Fruit fly (Drosophila melanogaster) whole organism, embryonic: Measurements from ENCODE around the gene Rip11.
A peak's percentile ranks its signal among the peaks of the same experiment; 100 is the strongest.

Experiments
- Antp ChIP-seq: fragments of 200-800 bp; sonication (Bioruptor generic); optimal IDR thresholded peaks from 3 replicates; lab custom pipeline; 2016; ENCODE audit warnings: missing biosample characterization, missing genetic modification characterization
- Atf3 ChIP-seq: fragments of 200-800 bp; sonication (Bioruptor generic); optimal IDR thresholded peaks from 3 replicates; lab custom pipeline; 2016; ENCODE audit warnings: missing biosample characterization, missing genetic modification characterization
- Atf6 ChIP-seq: fragments of 200-800 bp; sonication (Bioruptor generic); IDR thresholded peaks from 2 replicates; pipeline ENCODE4 v1.3.6; 2022; ENCODE audit warnings: missing biosample characterization, missing genetic modification characterization
- CG10209 ChIP-seq: fragments of 200-800 bp; sonication (Bioruptor generic); optimal IDR thresholded peaks from 3 replicates; lab custom pipeline; 2017; ENCODE audit warnings: missing biosample characterization, mild to moderate bottlenecking, missing genetic modification characterization, missing genetic modification reagents
- CG10565 ChIP-seq: fragments of 200-800 bp; sonication (Bioruptor generic); optimal IDR thresholded peaks from 3 replicates; lab custom pipeline; 2016; ENCODE audit warnings: missing biosample characterization, mild to moderate bottlenecking, missing genetic modification characterization
- CG10654 ChIP-seq: fragments of 200-800 bp; sonication (Bioruptor generic); optimal IDR thresholded peaks from 2 replicates; lab custom pipeline; 2016; ENCODE audit warnings: missing biosample characterization, missing genetic modification characterization
- CG12391 ChIP-seq: fragments of 200-800 bp; sonication (Bioruptor generic); optimal IDR thresholded peaks from 3 replicates; lab custom pipeline; 2018; ENCODE audit warnings: missing biosample characterization, mild to moderate bottlenecking, missing genetic modification characterization, moderate library complexity
- CG15514 ChIP-seq: fragments of 200-800 bp; sonication (Bioruptor generic); optimal IDR thresholded peaks from 3 replicates; lab custom pipeline; 2017; ENCODE audit warnings: missing biosample characterization, missing genetic modification characterization, mild to moderate bottlenecking, moderate library complexity, missing genetic modification reagents
- CG2129 ChIP-seq: fragments of 200-800 bp; sonication (Bioruptor generic); IDR thresholded peaks from 2 replicates; pipeline ENCODE4 v1.3.6; 2022; ENCODE audit warnings: missing biosample characterization, missing genetic modification characterization; ENCODE audit not compliant: partially characterized antibody
- CG2712 ChIP-seq: fragments of 200-800 bp; optimal IDR thresholded peaks from 3 replicates; lab custom pipeline; 2019; ENCODE audit warnings: missing biosample characterization, mild to moderate bottlenecking, missing genetic modification characterization, moderate library complexity
- CG33213 ChIP-seq: fragments of 200-800 bp; sonication (Bioruptor generic); optimal IDR thresholded peaks from 3 replicates; lab custom pipeline; 2016; ENCODE audit warnings: missing biosample characterization, missing genetic modification characterization
- CG3838 ChIP-seq: fragments of 200-800 bp; sonication (Bioruptor generic); optimal IDR thresholded peaks from 3 replicates; lab custom pipeline; 2016; ENCODE audit warnings: missing biosample characterization, missing genetic modification characterization
- CG4424 ChIP-seq: fragments of 200-800 bp; sonication (Bioruptor generic); optimal IDR thresholded peaks from 3 replicates; lab custom pipeline; 2016; ENCODE audit warnings: missing biosample characterization, missing genetic modification characterization
- CG6683 ChIP-seq: fragments of 200-800 bp; sonication (Bioruptor generic); optimal IDR thresholded peaks from 2 replicates; lab custom pipeline; 2017; ENCODE audit warnings: missing biosample characterization, mild to moderate bottlenecking, missing genetic modification characterization, missing genetic modification reagents
- CG9437 ChIP-seq: fragments of 200-800 bp; sonication (Bioruptor generic); optimal IDR thresholded peaks from 2 replicates; lab custom pipeline; 2018; ENCODE audit warnings: missing biosample characterization, mild to moderate bottlenecking, missing genetic modification characterization
- CG9932 ChIP-seq: fragments of 200-800 bp; sonication (Bioruptor generic); IDR thresholded peaks from 2 replicates; pipeline ENCODE4 v1.3.6; 2022; ENCODE audit warnings: missing biosample characterization, missing genetic modification characterization
- D19B ChIP-seq: fragments of 200-800 bp; sonication (Bioruptor generic); optimal IDR thresholded peaks from 2 replicates; lab custom pipeline; 2017; ENCODE audit warnings: missing biosample characterization, mild to moderate bottlenecking, missing genetic modification characterization
- Dfd ChIP-seq, 2 experiments: fragments of >200 bp; optimal IDR thresholded peaks; 2 replicates each; lab custom pipeline; 2017; ENCODE audit warnings: missing biosample characterization in 2 of 2, missing genetic modification characterization in 2 of 2
- Hand ChIP-seq: fragments of 200-800 bp; sonication (Bioruptor generic); optimal IDR thresholded peaks from 2 replicates; lab custom pipeline; 2017; ENCODE audit warnings: mild to moderate bottlenecking, missing biosample characterization, missing genetic modification reagents, missing genetic modification characterization
- NK7.1 ChIP-seq: fragments of 200-800 bp; sonication (Bioruptor generic); optimal IDR thresholded peaks from 3 replicates; lab custom pipeline; 2016; ENCODE audit warnings: missing biosample characterization, missing genetic modification characterization
- Neu2 ChIP-seq: fragments of 200-800 bp; sonication (Bioruptor generic); optimal IDR thresholded peaks from 3 replicates; lab custom pipeline; 2016; ENCODE audit warnings: missing biosample characterization, missing genetic modification characterization, borderline replicate concordance
- Nf-YC ChIP-seq: fragments of 200-800 bp; optimal IDR thresholded peaks from 3 replicates; lab custom pipeline; 2019; ENCODE audit warnings: missing biosample characterization, mild to moderate bottlenecking, missing genetic modification characterization, moderate library complexity
- Opbp ChIP-seq: fragments of 200-800 bp; sonication (Bioruptor generic); IDR thresholded peaks from 3 replicates; pipeline ENCODE4 v1.3.6; 2022; ENCODE audit warnings: missing biosample characterization, missing genetic modification characterization; ENCODE audit not compliant: partially characterized antibody
- Pdp1 ChIP-seq, 2 experiments: fragments of 200-800 bp; sonication (Bioruptor generic); optimal IDR thresholded peaks; 3 replicates each; lab custom pipeline; 2016; ENCODE audit warnings: missing biosample characterization in 2 of 2, missing genetic modification characterization in 2 of 2, mild to moderate bottlenecking in 1 of 2, moderate library complexity in 1 of 2
- Rfx ChIP-seq: fragments of 200-800 bp; sonication (Bioruptor generic); IDR thresholded peaks from 2 replicates; pipeline ENCODE4 v1.3.6; 2022; ENCODE audit warnings: missing biosample characterization, missing genetic modification characterization
- Scr ChIP-seq: fragments of 200-800 bp; sonication (Bioruptor generic); IDR thresholded peaks from 2 replicates; pipeline ENCODE4 v1.3.6; 2022; ENCODE audit warnings: missing biosample characterization, missing genetic modification characterization; ENCODE audit not compliant: partially characterized antibody
- Sry-δ ChIP-seq: fragments of 200-800 bp; sonication (Bioruptor generic); optimal IDR thresholded peaks from 2 replicates; lab custom pipeline; 2016; ENCODE audit warnings: missing biosample characterization, missing genetic modification characterization
- ab ChIP-seq: fragments of 200-800 bp; sonication (Bioruptor generic); optimal IDR thresholded peaks from 2 replicates; lab custom pipeline; 2016; ENCODE audit warnings: missing biosample characterization, missing genetic modification characterization
- ara ChIP-seq: fragments of 200-800 bp; sonication (Bioruptor generic); IDR thresholded peaks from 2 replicates; pipeline ENCODE4 v1.3.6; 2022; ENCODE audit warnings: missing biosample characterization, missing genetic modification characterization
- bowl ChIP-seq: fragments of 200-800 bp; sonication (Bioruptor generic); IDR thresholded peaks from 2 replicates; pipeline ENCODE4 v1.3.6; 2022; ENCODE audit warnings: missing biosample characterization, missing genetic modification characterization
- ci ChIP-seq: fragments of 200-800 bp; sonication (Bioruptor generic); IDR thresholded peaks from 3 replicates; pipeline ENCODE4 v1.3.6; 2022; ENCODE audit warnings: missing biosample characterization, missing genetic modification characterization
- dan ChIP-seq: fragments of 200-800 bp; sonication (Bioruptor generic); IDR thresholded peaks from 2 replicates; pipeline ENCODE4 v1.3.6; 2022; ENCODE audit warnings: missing biosample characterization, missing genetic modification characterization
- dm ChIP-seq: fragments of 200-800 bp; sonication (Bioruptor generic); optimal IDR thresholded peaks from 3 replicates; lab custom pipeline; 2016; ENCODE audit warnings: missing biosample characterization, missing genetic modification characterization
- dmrt99B ChIP-seq: fragments of 200-800 bp; sonication (Bioruptor generic); optimal IDR thresholded peaks from 2 replicates; lab custom pipeline; 2018; ENCODE audit warnings: missing biosample characterization, mild to moderate bottlenecking, missing genetic modification characterization, moderate library complexity
- dpn ChIP-seq, 2 experiments: fragments of 200-800 bp; sonication (Bioruptor generic); optimal IDR thresholded peaks; 3 replicates each; lab custom pipeline; 2016; ENCODE audit warnings: missing biosample characterization in 2 of 2, missing genetic modification characterization in 2 of 2
- ftz-f1 ChIP-seq: fragments of 200-800 bp; sonication (Bioruptor generic); optimal IDR thresholded peaks from 2 replicates; lab custom pipeline; 2016; ENCODE audit warnings: missing biosample characterization, missing genetic modification characterization
- grau ChIP-seq: fragments of 200-800 bp; optimal IDR thresholded peaks from 3 replicates; lab custom pipeline; 2019; ENCODE audit warnings: missing biosample characterization, mild to moderate bottlenecking, missing genetic modification characterization, moderate library complexity
- gro ChIP-seq: fragments of 200-800 bp; sonication (Bioruptor generic); optimal IDR thresholded peaks from 2 replicates; lab custom pipeline; 2016; ENCODE audit warnings: missing biosample characterization, missing genetic modification characterization
- ind ChIP-seq: fragments of 200-800 bp; sonication (Bioruptor generic); optimal IDR thresholded peaks from 3 replicates; lab custom pipeline; 2016; ENCODE audit warnings: missing biosample characterization, missing genetic modification characterization
- jigr1 ChIP-seq: fragments of 200-800 bp; sonication (Bioruptor generic); IDR thresholded peaks from 3 replicates; pipeline ENCODE4 v1.3.6; 2022; ENCODE audit warnings: missing biosample characterization, missing genetic modification characterization
- kah ChIP-seq: fragments of 200-800 bp; sonication (Bioruptor generic); optimal IDR thresholded peaks from 2 replicates; lab custom pipeline; 2018; ENCODE audit warnings: missing biosample characterization, mild to moderate bottlenecking, missing genetic modification characterization
- lab ChIP-seq: fragments of 200-800 bp; sonication (Bioruptor generic); optimal IDR thresholded peaks from 3 replicates; lab custom pipeline; 2017; ENCODE audit warnings: missing biosample characterization, missing genetic modification characterization, mild to moderate bottlenecking, moderate library complexity, missing genetic modification reagents
- pho ChIP-seq: fragments of 200-800 bp; sonication (Bioruptor generic); optimal IDR thresholded peaks from 2 replicates; lab custom pipeline; 2016; ENCODE audit warnings: missing biosample characterization, missing genetic modification characterization
- prd ChIP-seq, 3 experiments: fragments of >200 bp in 2 of 3; fragments of 200-800 bp in 1 of 3; sonication (Bioruptor generic) in 1 of 3; optimal IDR thresholded peaks in 2 of 3; IDR thresholded peaks in 1 of 3; 2 replicates in 2 of 3; 3 replicates in 1 of 3; pipeline versions ENCODE4 v1.3.6 to Lab custom; 2017 to 2022; ENCODE audit warnings: missing biosample characterization in 1 of 3, missing genetic modification characterization in 1 of 3
- repo ChIP-seq: fragments of 200-800 bp; sonication (Bioruptor generic); optimal IDR thresholded peaks from 2 replicates; lab custom pipeline; 2016; ENCODE audit warnings: missing biosample characterization, missing genetic modification characterization
- sisA ChIP-seq: fragments of 200-800 bp; sonication (Bioruptor generic); IDR thresholded peaks from 2 replicates; pipeline ENCODE4 v1.3.6; 2022; ENCODE audit warnings: missing biosample characterization, missing genetic modification characterization
- sna ChIP-seq: fragments of 200-800 bp; sonication (Bioruptor generic); IDR thresholded peaks from 2 replicates; pipeline ENCODE4 v1.3.6; 2022; ENCODE audit warnings: missing biosample characterization, missing genetic modification characterization; ENCODE audit not compliant: partially characterized antibody
- sug ChIP-seq: fragments of 200-800 bp; optimal IDR thresholded peaks from 2 replicates; lab custom pipeline; 2019; ENCODE audit warnings: missing biosample characterization, mild to moderate bottlenecking, missing genetic modification characterization, moderate library complexity
- tap ChIP-seq: fragments of 200-800 bp; optimal IDR thresholded peaks from 3 replicates; lab custom pipeline; 2019; ENCODE audit warnings: missing biosample characterization, mild to moderate bottlenecking, missing genetic modification characterization, moderate library complexity
- tin ChIP-seq: fragments of 200-800 bp; sonication (Bioruptor generic); optimal IDR thresholded peaks from 3 replicates; lab custom pipeline; 2016; ENCODE audit warnings: missing biosample characterization, missing genetic modification characterization
- zen ChIP-seq: fragments of 200-800 bp; sonication (Bioruptor generic); optimal IDR thresholded peaks from 3 replicates; lab custom pipeline; 2018; ENCODE audit warnings: missing biosample characterization, mild to moderate bottlenecking, missing genetic modification characterization, moderate library complexity

The Rip11 gene

dm6 chrX:18657502-18657947, 10.1 kb upstream of the Rip11 start, which contains the start of gene fu (continued):
- TF ChIP-seq Sry-δ (GFP tag; lab: Kevin White, UChicago) (no peak), ci (peak; percentile 39; the same call in 1 of the 3 replicates), sug (tag; lab: Kevin White, UChicago) (peak; percentile 29), CG4424 (no peak), tin (GFP tag; lab: Kevin White, UChicago) (no peak), CG10209 (GFP tag; lab: Kevin White, UChicago) (no peak), Rfx (peak; percentile 23; the same call in 1 of the 2 replicates), sna (GFP tag; lab: Robert Waterston, UW) (no peak), grau (peak; percentile 45), bowl (GFP tag; lab: Robert Waterston, UW) (no peak), ftz-f1 (GFP tag; lab: Kevin White, UChicago) (no peak), repo (GFP tag; lab: Kevin White, UChicago) (no peak), CG15514 (GFP tag; lab: Kevin White, UChicago) (peak; percentile 34), kah (GFP tag; lab: Kevin White, UChicago) (no peak), Neu2 (GFP tag; lab: Kevin White, UChicago) (peak; percentile 99), Nf-YC (tag; lab: Kevin White, UChicago) (peak; percentile 43), pho (GFP tag; lab: Kevin White, UChicago) (no peak), Antp (GFP tag; lab: Kevin White, UChicago) (no peak), Atf6 (GFP tag; lab: Robert Waterston, UW) (no peak), CG3838 (GFP tag; lab: Kevin White, UChicago) (no peak), NK7.1 (GFP tag; lab: Kevin White, UChicago) (no peak), CG9437 (GFP tag; lab: Kevin White, UChicago) (no peak), Hand (GFP tag; lab: Kevin White, UChicago) (no peak), CG12391 (peak; percentile 47), Atf3 (GFP tag; lab: Kevin White, UChicago) (no peak), lab (GFP tag; lab: Kevin White, UChicago) (no peak), dm (GFP tag; lab: Kevin White, UChicago) (no peak), CG2712 (tag; lab: Kevin White, UChicago) (peak; percentile 52), gro (GFP tag; lab: Kevin White, UChicago) (no peak), dan (GFP tag; lab: Robert Waterston, UW) (no peak), ara (GFP tag; lab: Robert Waterston, UW) (no peak), CG10565 (no peak), Opbp (GFP tag; lab: Robert Waterston, UW) (no peak), tap (tag; lab: Kevin White, UChicago) (no peak), sisA (GFP tag; lab: Robert Waterston, UW) (no peak), dmrt99B (tag; lab: Kevin White, UChicago) (no peak), prd (optimal IDR thresholded peaks at IDR 0.05; lab: Kevin White, UChicago) (no peak), prd (GFP tag; IDR thresholded peaks at IDR 0.05; lab: Robert Waterston, UW) (no peak), Dfd (GFP tag; optimal IDR thresholded peaks at IDR 0.05; lab: Kevin White, UChicago) (no peak), CG10654 (GFP tag; lab: Kevin White, UChicago) (no peak), jigr1 (GFP tag; lab: Robert Waterston, UW) (no peak), CG33213 (GFP tag; lab: Kevin White, UChicago) (no peak), CG2129 (GFP tag; lab: Robert Waterston, UW) (no peak), CG9932 (peak; percentile 38; the same call in 1 of the 2 replicates), Scr (GFP tag; lab: Robert Waterston, UW) (no peak), CG6683 (GFP tag; lab: Kevin White, UChicago) (no peak), Pdp1 (GFP tag; optimal IDR thresholded peaks at IDR 0.05; lab: Kevin White, UChicago) (no peak), dpn (GFP tag; optimal IDR thresholded peaks at IDR 0.05; lab: Kevin White, UChicago) (no peak), ind (GFP tag; lab: Kevin White, UChicago) (peak; percentile 13), D19B (GFP tag; lab: Kevin White, UChicago) (no peak), ab (GFP tag; lab: Kevin White, UChicago) (no peak), zen (tag; lab: Kevin White, UChicago) (no peak)
